Fruit fly (Drosophila melanogaster): Measurements from ENCODE around the gene CG33514.

Gene CG33514

DNA sequence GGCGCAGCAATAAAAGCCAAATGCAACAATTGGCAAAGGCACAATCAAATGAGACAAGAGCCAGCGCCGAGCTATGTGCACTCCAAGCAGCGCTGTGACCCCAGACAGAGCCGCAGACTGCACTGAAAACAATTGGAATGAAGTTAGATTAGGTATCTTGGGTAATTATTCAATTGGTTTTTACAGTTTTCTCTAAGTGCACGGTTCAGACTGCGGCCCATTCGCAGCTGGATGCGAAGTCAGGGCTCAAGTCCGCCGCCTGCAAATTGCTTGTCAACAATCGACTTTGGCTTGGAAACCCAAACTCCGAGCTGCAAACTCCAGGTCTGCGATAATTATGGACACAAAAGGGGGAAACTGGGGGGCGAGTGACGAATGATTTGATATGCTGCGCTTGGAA lies 28.4 kb downstream of the CG33514 start:
- TF ChIP-seq insv (optimal IDR thresholded peaks at IDR 0.05) (no peak), h (optimal IDR thresholded peaks at IDR 0.05) (no peak), Sin3A (optimal IDR thresholded peaks at IDR 0.05) (no peak), ttk (optimal IDR thresholded peaks at IDR 0.05) (no peak), Myc (optimal IDR thresholded peaks at IDR 0.05) (no peak), psq (optimal IDR thresholded peaks at IDR 0.05) (no peak)

DNA sequence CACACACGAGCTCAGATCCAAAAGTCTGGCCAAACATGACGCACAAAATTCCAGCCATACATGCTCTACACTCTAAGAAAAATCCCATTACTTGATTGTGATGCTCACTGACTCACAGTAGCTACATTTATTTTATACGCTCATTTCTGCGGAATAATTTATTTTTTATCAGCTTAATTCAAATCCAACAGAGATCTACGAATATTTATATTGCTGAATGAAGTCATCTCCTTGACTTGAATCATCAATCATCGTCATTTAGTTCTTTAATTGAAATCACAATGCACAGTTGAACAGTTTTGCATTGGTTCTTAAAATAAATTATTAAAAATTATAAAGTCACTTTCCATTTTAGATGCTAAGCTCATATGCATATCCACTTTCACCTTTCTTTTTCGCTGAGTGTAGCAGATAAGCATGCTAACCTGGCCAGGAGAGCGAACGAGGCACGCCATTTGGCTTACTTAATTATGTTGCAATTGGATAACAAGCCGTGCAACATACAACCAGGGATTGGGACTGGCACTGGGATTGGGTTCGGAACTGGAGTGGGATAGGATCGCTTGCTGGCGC lies 30.4 kb downstream of the CG33514 start:
- no peak for TF ChIP-seq Sin3A (optimal IDR thresholded peaks at IDR 0.05)
- no peak for TF ChIP-seq psq (optimal IDR thresholded peaks at IDR 0.05)
- TF ChIP-seq Myc (optimal IDR thresholded peaks at IDR 0.05) = no peak
- TF ChIP-seq insv (optimal IDR thresholded peaks at IDR 0.05) = no peak
- TF ChIP-seq h (optimal IDR thresholded peaks at IDR 0.05) = no peak
- no peak for TF ChIP-seq ttk (optimal IDR thresholded peaks at IDR 0.05)

DNA sequence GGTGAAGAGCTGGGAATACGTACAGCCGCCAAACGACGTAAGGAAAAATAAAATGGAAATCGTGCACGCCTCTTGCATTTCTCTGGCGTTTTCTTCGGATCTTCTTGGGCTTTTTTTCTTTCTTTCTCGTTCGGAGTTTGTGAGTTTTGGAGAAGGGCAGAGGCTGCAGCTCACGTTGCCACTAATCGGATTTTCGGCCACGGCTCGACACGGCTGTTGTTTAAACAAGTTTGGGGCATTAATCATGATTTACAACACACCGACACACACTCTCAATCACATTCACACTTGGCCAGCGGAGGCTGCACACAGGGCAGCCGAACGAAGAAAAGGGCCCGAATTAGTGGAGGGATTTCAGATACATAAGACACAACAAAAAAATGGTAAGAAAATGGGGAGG lies 31.1 kb downstream of the CG33514 start:
- TF ChIP-seq psq (optimal IDR thresholded peaks at IDR 0.05) = no peak
- TF ChIP-seq h (optimal IDR thresholded peaks at IDR 0.05) = no peak
- TF ChIP-seq insv (optimal IDR thresholded peaks at IDR 0.05) = no peak
- no peak for TF ChIP-seq Myc (optimal IDR thresholded peaks at IDR 0.05)
- TF ChIP-seq ttk (optimal IDR thresholded peaks at IDR 0.05) = no peak
- TF ChIP-seq Sin3A (optimal IDR thresholded peaks at IDR 0.05) = no peak

DNA sequence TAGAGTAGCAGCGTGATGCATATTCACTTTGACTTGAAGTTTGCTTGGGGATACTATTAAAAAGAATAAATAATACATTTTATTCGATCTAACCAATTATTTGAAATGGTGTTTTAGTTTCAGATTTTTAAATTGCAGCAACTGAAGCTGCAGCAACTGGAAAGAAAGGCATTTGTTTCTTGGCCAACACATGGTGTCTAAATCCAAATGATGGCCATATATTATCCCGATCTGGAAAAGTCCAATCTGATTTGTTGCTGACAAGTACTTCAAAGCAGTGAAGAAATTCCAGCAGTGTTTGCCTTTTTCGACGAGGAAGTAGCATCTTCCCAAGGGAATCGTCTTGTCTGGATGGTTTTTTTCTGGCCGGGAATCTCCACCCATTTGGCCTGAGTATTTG lies 31.9 kb downstream of the CG33514 start:
- no peak for TF ChIP-seq ttk (optimal IDR thresholded peaks at IDR 0.05)
- TF ChIP-seq Myc (optimal IDR thresholded peaks at IDR 0.05) = no peak
- no peak for TF ChIP-seq h (optimal IDR thresholded peaks at IDR 0.05)
- no peak for TF ChIP-seq insv (optimal IDR thresholded peaks at IDR 0.05)
- TF ChIP-seq psq (optimal IDR thresholded peaks at IDR 0.05) = no peak
- TF ChIP-seq Sin3A (optimal IDR thresholded peaks at IDR 0.05) = no peak

DNA sequence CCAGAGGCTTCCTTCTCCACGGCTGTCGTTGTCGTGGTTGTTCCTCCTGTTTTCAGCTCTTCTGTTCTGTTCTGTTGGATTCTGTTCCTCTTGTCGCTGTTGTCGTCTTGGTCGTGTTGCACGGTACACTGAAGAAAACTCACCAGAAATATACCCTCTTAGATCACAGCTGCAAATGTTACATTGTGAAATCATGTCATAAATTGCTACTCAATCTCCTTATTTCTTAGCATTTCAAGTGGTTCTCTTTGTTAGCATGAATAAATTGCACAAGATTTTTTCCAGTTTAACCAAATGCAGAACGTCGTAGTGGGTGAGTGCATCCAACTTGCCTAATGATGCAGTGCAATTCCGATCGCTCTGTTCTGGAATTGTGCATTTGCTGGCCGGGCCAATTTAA lies 32.6 kb downstream of the CG33514 start:
- TF ChIP-seq Myc (optimal IDR thresholded peaks at IDR 0.05) (no peak), Sin3A (optimal IDR thresholded peaks at IDR 0.05) (no peak), insv (optimal IDR thresholded peaks at IDR 0.05) (no peak), psq (optimal IDR thresholded peaks at IDR 0.05) (no peak), ttk (optimal IDR thresholded peaks at IDR 0.05) (no peak), h (optimal IDR thresholded peaks at IDR 0.05) (no peak)

DNA sequence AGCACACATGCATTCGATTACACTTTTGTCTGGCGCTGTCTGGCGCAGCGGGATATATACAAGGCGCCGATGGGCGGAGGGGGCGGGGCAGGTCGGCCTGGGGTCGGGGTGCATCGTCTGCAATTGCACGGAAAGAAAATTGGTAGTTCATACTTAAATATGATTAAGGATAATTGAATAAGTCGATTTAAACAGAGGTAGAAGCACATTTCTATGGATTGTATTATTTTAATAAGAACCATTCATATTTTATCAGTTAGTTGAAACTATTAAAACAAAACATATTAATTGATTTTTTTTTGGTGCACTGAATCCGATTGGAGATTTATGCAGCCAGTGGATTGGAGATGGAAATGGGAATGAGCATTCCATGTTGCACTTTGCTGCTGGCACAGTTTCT lies 34.7 kb downstream of the CG33514 start:
- TF ChIP-seq psq (optimal IDR thresholded peaks at IDR 0.05) (no peak), ttk (optimal IDR thresholded peaks at IDR 0.05) (no peak), Sin3A (optimal IDR thresholded peaks at IDR 0.05) (no peak), insv (optimal IDR thresholded peaks at IDR 0.05) (no peak), Myc (optimal IDR thresholded peaks at IDR 0.05) (no peak), h (optimal IDR thresholded peaks at IDR 0.05) (no peak)

DNA sequence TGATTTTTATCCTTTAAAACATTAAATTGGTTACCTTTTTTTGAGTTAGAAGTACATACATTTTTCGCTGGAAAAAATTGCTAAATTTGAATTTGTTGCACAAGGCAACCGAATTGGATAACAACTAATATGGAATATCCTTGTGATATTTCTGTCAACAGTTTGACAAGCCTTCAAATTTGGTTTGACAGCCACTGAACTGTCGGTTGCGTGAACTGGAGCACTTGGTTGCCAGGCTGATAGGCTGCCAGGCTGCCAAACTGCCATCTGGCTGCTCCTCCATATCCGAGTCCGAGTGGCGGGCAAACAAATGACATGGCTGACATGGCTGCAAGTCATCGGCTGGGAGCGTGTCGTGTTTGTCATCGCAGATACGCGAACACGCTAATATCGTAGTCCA lies 36.0 kb downstream of the CG33514 start:
- TF ChIP-seq h (optimal IDR thresholded peaks at IDR 0.05) (no peak), insv (optimal IDR thresholded peaks at IDR 0.05) (no peak), Sin3A (optimal IDR thresholded peaks at IDR 0.05) (no peak), ttk (optimal IDR thresholded peaks at IDR 0.05) (no peak), psq (optimal IDR thresholded peaks at IDR 0.05) (no peak), Myc (optimal IDR thresholded peaks at IDR 0.05) (no peak)

DNA sequence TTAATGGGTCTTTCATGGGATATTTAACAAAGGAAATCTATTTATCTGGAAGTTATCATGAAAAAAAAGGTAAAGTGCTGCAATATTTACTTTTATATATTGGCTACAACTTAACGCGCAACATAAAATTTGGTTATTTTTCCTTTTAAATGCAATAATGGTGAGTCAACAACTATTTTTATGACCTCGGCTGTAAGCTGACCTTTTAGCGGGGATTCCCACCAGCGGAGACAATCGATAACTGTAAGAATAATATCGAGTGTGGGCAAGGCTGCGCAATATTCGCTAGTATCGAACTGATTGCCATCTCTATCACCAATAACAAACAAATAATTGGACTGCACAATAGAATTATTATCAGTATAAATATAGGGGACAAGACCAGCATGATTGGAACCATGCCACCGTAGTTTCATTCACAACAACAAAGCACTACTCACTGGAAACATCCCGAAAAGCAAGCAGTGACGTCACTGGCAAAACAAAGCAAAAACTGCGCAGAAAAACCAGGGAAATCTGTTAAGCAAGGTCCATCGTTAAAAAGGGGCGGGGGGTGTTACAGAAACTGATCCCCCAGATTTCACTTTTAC lies 38.0 kb downstream of the CG33514 start, which contains the start of gene Syx17:
Gene Syx17 (plus strand): TSS at position 308 of the 590 bp plus-strand sequence.
- TF ChIP-seq insv (optimal IDR thresholded peaks at IDR 0.05) = no peak
- TF ChIP-seq Myc (optimal IDR thresholded peaks at IDR 0.05) = no peak
- TF ChIP-seq h (optimal IDR thresholded peaks at IDR 0.05) = no peak
- TF ChIP-seq ttk (optimal IDR thresholded peaks at IDR 0.05) = no peak
- TF ChIP-seq Sin3A (optimal IDR thresholded peaks at IDR 0.05) = no peak
- no peak for TF ChIP-seq psq (optimal IDR thresholded peaks at IDR 0.05)

DNA sequence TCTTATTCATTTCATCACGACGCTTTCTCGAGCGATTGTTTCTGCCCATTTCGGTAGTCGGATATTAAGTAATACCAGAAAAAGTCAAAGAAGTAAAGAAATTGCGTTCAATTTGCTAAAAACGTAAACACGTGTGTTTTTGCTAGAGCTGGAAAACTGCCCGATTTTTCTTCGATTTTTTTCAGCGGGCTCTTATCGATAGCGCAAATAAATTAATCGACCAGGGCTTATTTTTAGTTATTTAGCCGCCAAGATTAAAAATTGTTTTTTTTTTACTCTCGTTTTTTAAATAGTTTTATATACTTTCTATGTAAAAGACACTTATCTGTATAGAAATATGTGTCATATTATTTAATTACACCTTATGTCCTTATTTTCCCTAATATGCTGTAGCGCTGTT lies 40.7 kb downstream of the CG33514 start, which contains the start of gene CG15019:
Gene CG15019 (minus strand): TSS at position 138 of the 400 bp plus-strand sequence.
- TF ChIP-seq insv (optimal IDR thresholded peaks at IDR 0.05) (no peak), Myc (optimal IDR thresholded peaks at IDR 0.05) (no peak), ttk (optimal IDR thresholded peaks at IDR 0.05) (no peak), psq (optimal IDR thresholded peaks at IDR 0.05) (no peak), h (optimal IDR thresholded peaks at IDR 0.05) (no peak), Sin3A (optimal IDR thresholded peaks at IDR 0.05) (no peak)

DNA sequence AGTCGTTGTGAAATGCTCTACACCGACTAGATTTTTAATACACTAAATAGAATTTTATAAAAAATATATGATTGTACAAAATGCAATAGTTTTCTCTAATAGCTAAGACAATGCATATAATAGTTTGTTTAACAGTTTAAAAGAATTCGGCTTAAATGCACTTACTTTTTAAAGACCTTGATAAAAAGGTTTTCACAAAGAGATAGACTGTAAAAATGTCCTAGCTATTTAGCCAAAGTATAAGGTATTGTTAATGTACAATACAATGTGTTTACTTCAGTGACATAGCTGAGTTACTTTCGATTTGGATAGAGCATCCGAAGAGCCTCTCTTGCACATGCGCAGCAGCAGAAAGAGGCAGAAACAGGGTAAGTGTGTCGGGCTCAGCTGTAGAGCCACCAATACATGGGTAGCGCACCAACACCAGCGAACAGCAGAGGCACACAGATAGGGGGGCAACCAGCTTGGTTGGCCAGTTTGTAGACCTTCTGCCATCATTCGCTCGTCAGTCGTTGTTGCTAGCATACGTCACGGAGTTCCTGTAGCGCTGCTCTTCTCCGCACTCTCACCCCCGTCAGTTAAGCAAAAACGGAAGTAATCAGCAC lies 41.5 kb downstream of the CG33514 start, which contains the start of gene TP53INP:
Gene TP53INP (plus strand): TSS at position 291 of the 605 bp plus-strand sequence.
- TF ChIP-seq psq (optimal IDR thresholded peaks at IDR 0.05) (no peak), h (optimal IDR thresholded peaks at IDR 0.05) (no peak), Myc (optimal IDR thresholded peaks at IDR 0.05) (no peak), Sin3A (optimal IDR thresholded peaks at IDR 0.05) (no peak), insv (optimal IDR thresholded peaks at IDR 0.05) (no peak), ttk (optimal IDR thresholded peaks at IDR 0.05) (no peak)

DNA sequence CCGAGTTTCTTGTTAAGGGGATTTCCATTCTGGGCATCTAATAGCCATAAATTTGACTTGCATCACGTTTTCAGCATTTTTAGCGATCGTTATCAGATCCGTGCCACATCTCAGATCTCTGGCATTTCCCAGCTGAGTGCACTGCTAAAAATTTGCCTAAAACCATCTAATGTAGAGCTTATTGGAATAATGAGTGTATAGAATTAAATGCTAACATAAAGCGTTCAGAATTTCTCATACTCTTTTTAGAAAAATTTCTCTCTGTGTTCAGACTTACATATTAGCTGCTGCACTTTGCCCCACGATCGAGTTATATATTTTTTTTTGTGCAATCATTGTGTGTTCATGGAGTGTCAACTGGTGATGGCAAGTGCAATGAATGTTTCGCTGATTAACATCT lies 42.5 kb downstream of the CG33514 start:
- no peak for TF ChIP-seq ttk (optimal IDR thresholded peaks at IDR 0.05)
- TF ChIP-seq Myc (optimal IDR thresholded peaks at IDR 0.05) = no peak
- no peak for TF ChIP-seq insv (optimal IDR thresholded peaks at IDR 0.05)
- no peak for TF ChIP-seq Sin3A (optimal IDR thresholded peaks at IDR 0.05)
- no peak for TF ChIP-seq h (optimal IDR thresholded peaks at IDR 0.05)
- no peak for TF ChIP-seq psq (optimal IDR thresholded peaks at IDR 0.05)
